Fruit fly (Drosophila melanogaster) whole organism, embryonic: ENCODE data around the gene Nulp1.

ENCODE experiments used
- Asciz ChIP-seq: fragments of 200-800 bp; sonication (Bioruptor generic); optimal IDR thresholded peaks from 2 replicates; lab custom pipeline; 2017; ENCODE audit warnings: missing biosample characterization, mild to moderate bottlenecking, missing genetic modification characterization, missing genetic modification reagents
- CG10147 ChIP-seq: fragments of 200-800 bp; sonication (Bioruptor generic); optimal IDR thresholded peaks from 2 replicates; lab custom pipeline; 2019; ENCODE audit warnings: missing biosample characterization, mild to moderate bottlenecking, missing genetic modification characterization, moderate library complexity
- CG1024 ChIP-seq: fragments of 200-800 bp; sonication (Bioruptor generic); IDR thresholded peaks from 2 replicates; pipeline ENCODE4 v1.3.6; 2022; ENCODE audit warnings: missing biosample characterization, missing genetic modification characterization
- CG10321 ChIP-seq: fragments of 200-800 bp; sonication (Bioruptor generic); IDR thresholded peaks from 2 replicates; pipeline ENCODE4 v1.3.6; 2022; ENCODE audit warnings: missing biosample characterization, missing genetic modification characterization
- CG11093 ChIP-seq: fragments of 200-800 bp; sonication (Bioruptor generic); IDR thresholded peaks from 3 replicates; pipeline ENCODE4 v1.3.6; 2022; ENCODE audit warnings: missing biosample characterization, missing genetic modification characterization
- CG11723 ChIP-seq: fragments of 200-800 bp; sonication (Bioruptor generic); optimal IDR thresholded peaks from 2 replicates; lab custom pipeline; 2017; ENCODE audit warnings: missing biosample characterization, mild to moderate bottlenecking, missing genetic modification characterization
- CG12236 ChIP-seq: fragments of 200-800 bp; sonication (Bioruptor generic); optimal IDR thresholded peaks from 2 replicates; lab custom pipeline; 2016; ENCODE audit warnings: missing biosample characterization, missing genetic modification characterization
- CG1233 ChIP-seq: fragments of 200-800 bp; sonication (Bioruptor generic); optimal IDR thresholded peaks from 4 replicates; lab custom pipeline; 2018; ENCODE audit warnings: missing biosample characterization, mild to moderate bottlenecking, missing genetic modification characterization
- CG13296 ChIP-seq: fragments of 200-800 bp; sonication (Bioruptor generic); optimal IDR thresholded peaks from 3 replicates; lab custom pipeline; 2018; ENCODE audit warnings: missing biosample characterization, mild to moderate bottlenecking, missing genetic modification characterization
- CG13424 ChIP-seq: fragments of 200-800 bp; sonication (Bioruptor generic); optimal IDR thresholded peaks from 2 replicates; lab custom pipeline; 2019; ENCODE audit warnings: missing biosample characterization, mild to moderate bottlenecking, missing genetic modification characterization, moderate library complexity
- CG1832 ChIP-seq: fragments of 200-800 bp; sonication (Bioruptor generic); optimal IDR thresholded peaks from 2 replicates; lab custom pipeline; 2017; ENCODE audit warnings: missing biosample characterization, mild to moderate bottlenecking, missing genetic modification characterization, inconsistent platforms
- CG2889 ChIP-seq: fragments of 200-800 bp; sonication (Bioruptor generic); IDR thresholded peaks from 3 replicates; pipeline ENCODE4 v1.3.6; 2022; ENCODE audit warnings: missing biosample characterization, missing genetic modification characterization
- CG32772 ChIP-seq: fragments of 200-800 bp; sonication (Bioruptor generic); IDR thresholded peaks from 2 replicates; pipeline ENCODE4 v1.3.6; 2022; ENCODE audit warnings: missing biosample characterization, missing genetic modification characterization
- CG33213 ChIP-seq: fragments of 200-800 bp; sonication (Bioruptor generic); optimal IDR thresholded peaks from 3 replicates; lab custom pipeline; 2016; ENCODE audit warnings: missing biosample characterization, missing genetic modification characterization
- CG33557 ChIP-seq: fragments of 200-800 bp; sonication (Bioruptor generic); optimal IDR thresholded peaks from 2 replicates; lab custom pipeline; 2019; ENCODE audit warnings: missing biosample characterization, mild to moderate bottlenecking, missing genetic modification characterization, moderate library complexity
- CG3407 ChIP-seq: fragments of 200-800 bp; sonication (Bioruptor generic); optimal IDR thresholded peaks from 2 replicates; lab custom pipeline; 2018; ENCODE audit warnings: missing biosample characterization, mild to moderate bottlenecking, missing genetic modification characterization
- CG6683 ChIP-seq: fragments of 200-800 bp; sonication (Bioruptor generic); optimal IDR thresholded peaks from 2 replicates; lab custom pipeline; 2017; ENCODE audit warnings: missing biosample characterization, mild to moderate bottlenecking, missing genetic modification characterization, missing genetic modification reagents
- CG7357 ChIP-seq: fragments of 200-800 bp; sonication (Bioruptor generic); IDR thresholded peaks from 3 replicates; pipeline ENCODE4 v1.3.6; 2022; ENCODE audit warnings: missing biosample characterization, missing genetic modification characterization
- CG7963 ChIP-seq: fragments of 200-800 bp; sonication (Bioruptor generic); IDR thresholded peaks from 3 replicates; pipeline ENCODE4 v1.3.6; 2022; ENCODE audit warnings: missing biosample characterization, missing genetic modification characterization; ENCODE audit not compliant: partially characterized antibody
- CG8478 ChIP-seq: fragments of >200 bp; optimal IDR thresholded peaks from 2 replicates; lab custom pipeline; 2018
- CG8924 ChIP-seq: fragments of 200-800 bp; optimal IDR thresholded peaks from 3 replicates; lab custom pipeline; 2019; ENCODE audit warnings: missing biosample characterization, mild to moderate bottlenecking, missing genetic modification characterization, moderate library complexity
- CkIIα-i1 ChIP-seq: fragments of 200-800 bp; sonication (Bioruptor generic); IDR thresholded peaks from 2 replicates; pipeline ENCODE4 v1.3.6; 2022; ENCODE audit warnings: missing biosample characterization, missing genetic modification characterization
- D19B ChIP-seq: fragments of 200-800 bp; sonication (Bioruptor generic); optimal IDR thresholded peaks from 2 replicates; lab custom pipeline; 2017; ENCODE audit warnings: missing biosample characterization, mild to moderate bottlenecking, missing genetic modification characterization
- Dp ChIP-seq: fragments of 200-800 bp; sonication (Bioruptor generic); optimal IDR thresholded peaks from 2 replicates; lab custom pipeline; 2018; ENCODE audit warnings: missing biosample characterization, mild to moderate bottlenecking, missing genetic modification characterization, moderate library complexity
- GATAe ChIP-seq: fragments of 200-800 bp; sonication (Bioruptor generic); conservative IDR thresholded peaks from 2 replicates; pipeline ENCODE4 v1.3.6; 2022; ENCODE audit warnings: missing biosample characterization, missing genetic modification characterization
- Kr ChIP-seq: fragments of 200-800 bp; sonication (Bioruptor generic); optimal IDR thresholded peaks from 2 replicates; lab custom pipeline; 2017; ENCODE audit warnings: missing biosample characterization, mild to moderate bottlenecking, missing genetic modification characterization
- MTF-1 ChIP-seq: fragments of 200-800 bp; sonication (Bioruptor generic); optimal IDR thresholded peaks from 2 replicates; lab custom pipeline; 2018; ENCODE audit warnings: missing biosample characterization, mild to moderate bottlenecking, missing genetic modification characterization, borderline replicate concordance
- Med ChIP-seq: fragments of 200-800 bp; sonication (Bioruptor generic); peaks from one replicate; lab custom pipeline; 2016; ENCODE audit warnings: missing biosample characterization, missing genetic modification characterization, mild to moderate bottlenecking, inconsistent platforms, moderate library complexity
- NC2β ChIP-seq: fragments of 200-800 bp; sonication (Bioruptor generic); optimal IDR thresholded peaks from 2 replicates; lab custom pipeline; 2016; ENCODE audit warnings: missing biosample characterization, missing genetic modification characterization
- Oli ChIP-seq: fragments of 200-800 bp; sonication (Bioruptor generic); optimal IDR thresholded peaks from 2 replicates; lab custom pipeline; 2018; ENCODE audit warnings: missing biosample characterization, mild to moderate bottlenecking, missing genetic modification characterization, moderate library complexity
- Pdp1 ChIP-seq, 2 experiments: fragments of 200-800 bp; sonication (Bioruptor generic); optimal IDR thresholded peaks; 3 replicates each; lab custom pipeline; 2016; ENCODE audit warnings: missing biosample characterization in 2 of 2, missing genetic modification characterization in 2 of 2, mild to moderate bottlenecking in 1 of 2, moderate library complexity in 1 of 2
- Sry-δ ChIP-seq: fragments of 200-800 bp; sonication (Bioruptor generic); optimal IDR thresholded peaks from 2 replicates; lab custom pipeline; 2016; ENCODE audit warnings: missing biosample characterization, missing genetic modification characterization
- abd-A ChIP-seq: fragments of 200-800 bp; sonication (Bioruptor generic); optimal IDR thresholded peaks from 3 replicates; lab custom pipeline; 2019; ENCODE audit warnings: missing biosample characterization, mild to moderate bottlenecking, missing genetic modification characterization, moderate library complexity
- ap ChIP-seq: fragments of 200-800 bp; sonication (Bioruptor generic); IDR thresholded peaks from 2 replicates; pipeline ENCODE4 v1.3.6; 2022; ENCODE audit warnings: missing biosample characterization, missing genetic modification characterization
- bsh ChIP-seq, 2 experiments: fragments of 200-800 bp; sonication (Bioruptor generic); optimal IDR thresholded peaks; 2 replicates each; lab custom pipeline; 2017 to 2018; ENCODE audit warnings: mild to moderate bottlenecking in 2 of 2, missing biosample characterization in 2 of 2, missing genetic modification characterization in 2 of 2, moderate library complexity in 1 of 2
- chn ChIP-seq: fragments of 200-800 bp; sonication (Bioruptor generic); optimal IDR thresholded peaks from 2 replicates; lab custom pipeline; 2016; ENCODE audit warnings: missing biosample characterization, missing genetic modification characterization
- ci ChIP-seq: fragments of 200-800 bp; sonication (Bioruptor generic); IDR thresholded peaks from 3 replicates; pipeline ENCODE4 v1.3.6; 2022; ENCODE audit warnings: missing biosample characterization, missing genetic modification characterization
- disco-r ChIP-seq: fragments of 200-800 bp; sonication (Bioruptor generic); optimal IDR thresholded peaks from 2 replicates; lab custom pipeline; 2016; ENCODE audit warnings: missing biosample characterization, missing genetic modification characterization
- emc ChIP-seq: fragments of 200-800 bp; sonication (Bioruptor generic); optimal IDR thresholded peaks from 2 replicates; lab custom pipeline; 2016; ENCODE audit warnings: missing biosample characterization, missing genetic modification characterization
- gcm ChIP-seq: fragments of 200-800 bp; sonication (Bioruptor generic); optimal IDR thresholded peaks from 2 replicates; lab custom pipeline; 2019; ENCODE audit warnings: missing biosample characterization, mild to moderate bottlenecking, missing genetic modification characterization, moderate library complexity
- kah ChIP-seq: fragments of 200-800 bp; sonication (Bioruptor generic); optimal IDR thresholded peaks from 2 replicates; lab custom pipeline; 2018; ENCODE audit warnings: missing biosample characterization, mild to moderate bottlenecking, missing genetic modification characterization
- kay ChIP-seq: fragments of 200-800 bp; sonication (Bioruptor generic); optimal IDR thresholded peaks from 2 replicates; lab custom pipeline; 2016; ENCODE audit warnings: missing biosample characterization, missing genetic modification characterization
- lbe ChIP-seq: fragments of 200-800 bp; sonication (Bioruptor generic); optimal IDR thresholded peaks from 2 replicates; lab custom pipeline; 2016; ENCODE audit warnings: missing biosample characterization, mild to moderate bottlenecking, missing genetic modification characterization
- odd ChIP-seq: fragments of 200-800 bp; sonication (Bioruptor generic); optimal IDR thresholded peaks from 2 replicates; lab custom pipeline; 2017; ENCODE audit warnings: missing biosample characterization, mild to moderate bottlenecking, missing genetic modification characterization
- org-1 ChIP-seq: fragments of 200-800 bp; sonication (Bioruptor generic); optimal IDR thresholded peaks from 2 replicates; lab custom pipeline; 2017; ENCODE audit warnings: missing biosample characterization, missing genetic modification characterization
- pho ChIP-seq: fragments of 200-800 bp; sonication (Bioruptor generic); optimal IDR thresholded peaks from 2 replicates; lab custom pipeline; 2016; ENCODE audit warnings: missing biosample characterization, missing genetic modification characterization
- pros ChIP-seq: fragments of 200-800 bp; sonication (Bioruptor generic); optimal IDR thresholded peaks from 3 replicates; lab custom pipeline; 2019; ENCODE audit warnings: missing biosample characterization, mild to moderate bottlenecking, missing genetic modification characterization, moderate library complexity
- salm ChIP-seq: fragments of 200-800 bp; sonication (Bioruptor generic); optimal IDR thresholded peaks from 2 replicates; lab custom pipeline; 2018; ENCODE audit warnings: missing biosample characterization, mild to moderate bottlenecking, missing genetic modification characterization
- sens ChIP-seq: fragments of 200-800 bp; sonication (Bioruptor generic); peaks from one replicate; lab custom pipeline; 2016; ENCODE audit warnings: missing biosample characterization, missing genetic modification characterization
- tin ChIP-seq: fragments of 200-800 bp; sonication (Bioruptor generic); optimal IDR thresholded peaks from 3 replicates; lab custom pipeline; 2016; ENCODE audit warnings: missing biosample characterization, missing genetic modification characterization
- vnd ChIP-seq: fragments of 200-800 bp; sonication (Bioruptor generic); IDR thresholded peaks from 3 replicates; pipeline ENCODE4 v1.3.6; 2022; ENCODE audit warnings: missing biosample characterization, missing genetic modification characterization; ENCODE audit not compliant: partially characterized antibody
- zen2 ChIP-seq: fragments of 200-800 bp; sonication (Bioruptor generic); IDR thresholded peaks from 3 replicates; pipeline ENCODE4 v1.3.6; 2022; ENCODE audit warnings: missing biosample characterization, missing genetic modification characterization; ENCODE audit not compliant: partially characterized antibody

Nulp1 gene

dm6 chr3L:8077207-8077606 lies 33.0 kb upstream of the Nulp1 start (continued):
- TF ChIP-seq emc (no peak), Asciz (GFP tag; lab: Kevin White, UChicago) (peak; percentile 13), D19B (no peak), CG33213 (no peak), Med (peak; percentile 84), CG1832 (no peak), chn (GFP tag; lab: Kevin White, UChicago) (no peak), MTF-1 (GFP tag; lab: Kevin White, UChicago) (peak; percentile 30), kay (GFP tag; lab: Kevin White, UChicago) (no peak), zen2 (0 out of 3 replicates have a peak, but pooled peaks have one; percentile 38), pros (GFP tag; lab: Kevin White, UChicago) (no peak), CG13296 (GFP tag; lab: Kevin White, UChicago) (peak; percentile 51), pho (GFP tag; lab: Kevin White, UChicago) (no peak), CG13424 (no peak), CG1024 (no peak), CkIIα-i1 (GFP tag; lab: Robert Waterston, UW) (no peak), CG11093 (no peak), salm (no peak), ci (peak; percentile 58; the same call in 2 of the 3 replicates), CG3407 (GFP tag; lab: Kevin White, UChicago) (no peak), ap (GFP tag; lab: Robert Waterston, UW) (no peak), CG10147 (GFP tag; lab: Kevin White, UChicago) (no peak), CG10321 (GFP tag; lab: Robert Waterston, UW) (no peak), Sry-δ (GFP tag; lab: Kevin White, UChicago) (no peak), Kr (GFP tag; lab: Kevin White, UChicago) (no peak), Pdp1 (GFP tag; optimal IDR thresholded peaks at IDR 0.05; lab: Kevin White, UChicago) (peak in 1 of 2 experiments; percentile 3), bsh (GFP tag; optimal IDR thresholded peaks at IDR 0.05; lab: Kevin White, UChicago) (no peak), GATAe (GFP tag; lab: Robert Waterston, UW) (no peak), Dp (GFP tag; lab: Kevin White, UChicago) (no peak), disco-r (GFP tag; lab: Kevin White, UChicago) (no peak), CG32772 (GFP tag; lab: Robert Waterston, UW) (no peak), gcm (GFP tag; lab: Kevin White, UChicago) (no peak), lbe (GFP tag; lab: Kevin White, UChicago) (no peak), abd-A (tag; lab: Kevin White, UChicago) (peak; percentile 13), org-1 (GFP tag; lab: Kevin White, UChicago) (no peak), sens (GFP tag; lab: Kevin White, UChicago) (no peak), CG8924 (tag; lab: Kevin White, UChicago) (no peak), CG12236 (GFP tag; lab: Kevin White, UChicago) (no peak), CG6683 (GFP tag; lab: Kevin White, UChicago) (no peak), Oli (no peak), CG8478 (lab: Kevin White, UChicago) (no peak), CG7357 (GFP tag; lab: Robert Waterston, UW) (no peak), CG7963 (GFP tag; lab: Robert Waterston, UW) (no peak), CG11723 (GFP tag; lab: Kevin White, UChicago) (no peak), CG33557 (GFP tag; lab: Kevin White, UChicago) (no peak), CG2889 (GFP tag; lab: Robert Waterston, UW) (no peak), NC2β (GFP tag; lab: Kevin White, UChicago) (no peak), kah (GFP tag; lab: Kevin White, UChicago) (no peak), CG1233 (GFP tag; lab: Kevin White, UChicago) (no peak), odd (GFP tag; lab: Kevin White, UChicago) (no peak), tin (GFP tag; lab: Kevin White, UChicago) (no peak), vnd (GFP tag; lab: Robert Waterston, UW) (no peak)
